Fruit fly (Drosophila melanogaster) whole organism, prepupa: ENCODE measurements around the gene OdsH.

Source experiments
- Blimp-1 ChIP-seq: fragments of 200-800 bp; sonication (Bioruptor generic); optimal IDR thresholded peaks from 3 replicates; lab custom pipeline; 2017; ENCODE audit warnings: missing biosample characterization, missing genetic modification characterization, mild to moderate bottlenecking, moderate library complexity, missing genetic modification reagents
- CG10631 ChIP-seq: fragments of 200-800 bp; sonication (Bioruptor generic); optimal IDR thresholded peaks from 2 replicates; lab custom pipeline; 2016; ENCODE audit warnings: missing biosample characterization, missing genetic modification characterization
- CG10669 ChIP-seq: fragments of 200-800 bp; sonication (Bioruptor generic); optimal IDR thresholded peaks from 3 replicates; lab custom pipeline; 2018; ENCODE audit warnings: missing biosample characterization, mild to moderate bottlenecking, missing genetic modification characterization, moderate library complexity
- CG11294 ChIP-seq: fragments of 200-800 bp; sonication (Bioruptor generic); IDR thresholded peaks from 2 replicates; pipeline ENCODE4 v1.3.6; 2022; ENCODE audit warnings: missing biosample characterization, missing genetic modification characterization
- CG11762 ChIP-seq: fragments of 200-800 bp; sonication (Bioruptor generic); optimal IDR thresholded peaks from 3 replicates; lab custom pipeline; 2016; ENCODE audit warnings: missing biosample characterization, missing genetic modification characterization; ENCODE audit not compliant: insufficient read depth
- CG15336 ChIP-seq: fragments of 200-800 bp; sonication (Bioruptor generic); IDR thresholded peaks from 2 replicates; pipeline ENCODE4 v1.3.6; 2022; ENCODE audit warnings: missing biosample characterization, missing genetic modification characterization
- CG1621 ChIP-seq: fragments of 200-800 bp; sonication (Bioruptor generic); optimal IDR thresholded peaks from 3 replicates; lab custom pipeline; 2018; ENCODE audit warnings: missing biosample characterization, mild to moderate bottlenecking, missing genetic modification characterization
- CG3032 ChIP-seq: fragments of 200-800 bp; optimal IDR thresholded peaks from 2 replicates; lab custom pipeline; 2019; ENCODE audit warnings: missing biosample characterization, mild to moderate bottlenecking, missing genetic modification characterization, moderate library complexity
- CG31627 ChIP-seq: fragments of 200-800 bp; sonication (Bioruptor generic); optimal IDR thresholded peaks from 3 replicates; lab custom pipeline; 2016; ENCODE audit warnings: missing biosample characterization, missing genetic modification characterization
- CG3919 ChIP-seq: fragments of 200-800 bp; sonication (Bioruptor generic); optimal IDR thresholded peaks from 3 replicates; lab custom pipeline; 2016; ENCODE audit warnings: missing biosample characterization, missing genetic modification characterization
- CG4318 ChIP-seq: fragments of 200-800 bp; sonication (Bioruptor generic); optimal IDR thresholded peaks from 3 replicates; lab custom pipeline; 2017; ENCODE audit warnings: missing biosample characterization, mild to moderate bottlenecking, missing genetic modification characterization
- CG6163 ChIP-seq: fragments of 200-800 bp; sonication (Bioruptor generic); IDR thresholded peaks from 3 replicates; pipeline ENCODE4 v1.3.6; 2022; ENCODE audit warnings: missing biosample characterization, missing genetic modification characterization
- CG6276 ChIP-seq: fragments of 200-800 bp; sonication (Bioruptor generic); optimal IDR thresholded peaks from 2 replicates; lab custom pipeline; 2017; ENCODE audit warnings: missing biosample characterization, mild to moderate bottlenecking, missing genetic modification characterization
- CG6792 ChIP-seq: fragments of 200-800 bp; sonication (Bioruptor generic); optimal IDR thresholded peaks from 3 replicates; lab custom pipeline; 2016; ENCODE audit warnings: missing biosample characterization, missing genetic modification characterization
- CG6808 ChIP-seq: fragments of 200-800 bp; sonication (Bioruptor generic); optimal IDR thresholded peaks from 3 replicates; lab custom pipeline; 2017; ENCODE audit warnings: missing biosample characterization, missing genetic modification characterization, mild to moderate bottlenecking, moderate library complexity, missing genetic modification reagents
- CG6854 ChIP-seq: fragments of 200-800 bp; sonication (Bioruptor generic); optimal IDR thresholded peaks from 2 replicates; lab custom pipeline; 2017; ENCODE audit warnings: missing biosample characterization, mild to moderate bottlenecking, missing genetic modification characterization
- CG7368 ChIP-seq: fragments of 200-800 bp; sonication (Bioruptor generic); optimal IDR thresholded peaks from 3 replicates; lab custom pipeline; 2016; ENCODE audit warnings: missing biosample characterization, missing genetic modification characterization
- CG8119 ChIP-seq: fragments of 200-800 bp; sonication (Bioruptor generic); IDR thresholded peaks from 3 replicates; pipeline ENCODE4 v1.3.6; 2022; ENCODE audit warnings: missing biosample characterization, missing genetic modification characterization
- CG8319 ChIP-seq: fragments of 200-800 bp; sonication (Bioruptor generic); optimal IDR thresholded peaks from 3 replicates; lab custom pipeline; 2016; ENCODE audit warnings: missing biosample characterization, missing genetic modification characterization
- CG8632 ChIP-seq: fragments of 200-800 bp; sonication (Bioruptor generic); optimal IDR thresholded peaks from 3 replicates; lab custom pipeline; 2016; ENCODE audit warnings: missing biosample characterization, missing genetic modification characterization
- Eip78C ChIP-seq: fragments of 200-800 bp; sonication (Bioruptor generic); peaks from one replicate; lab custom pipeline; 2016; ENCODE audit warnings: missing biosample characterization, missing genetic modification characterization
- Eip93F ChIP-seq: fragments of 200-800 bp; sonication (Bioruptor generic); optimal IDR thresholded peaks from 2 replicates; lab custom pipeline; 2016; ENCODE audit warnings: missing biosample characterization, mild to moderate bottlenecking, missing genetic modification characterization
- Ets21C ChIP-seq: fragments of 200-800 bp; sonication (Bioruptor generic); optimal IDR thresholded peaks from 3 replicates; lab custom pipeline; 2016; ENCODE audit warnings: missing biosample characterization, missing genetic modification characterization
- Gug ChIP-seq: fragments of 200-800 bp; sonication (Bioruptor generic); IDR thresholded peaks from 2 replicates; pipeline ENCODE4 v1.3.6; 2022; ENCODE audit warnings: missing biosample characterization, missing genetic modification characterization
- Hr39 ChIP-seq: fragments of 200-800 bp; sonication (Bioruptor generic); optimal IDR thresholded peaks from 2 replicates; lab custom pipeline; 2016; ENCODE audit warnings: missing biosample characterization, missing genetic modification characterization
- Met ChIP-seq: fragments of 200-800 bp; sonication (Bioruptor generic); optimal IDR thresholded peaks from 3 replicates; lab custom pipeline; 2016; ENCODE audit warnings: missing biosample characterization, missing genetic modification characterization
- OdsH ChIP-seq: fragments of 200-800 bp; sonication (Bioruptor generic); optimal IDR thresholded peaks from 3 replicates; lab custom pipeline; 2016; ENCODE audit warnings: missing biosample characterization, missing genetic modification characterization
- Smox ChIP-seq: fragments of 200-800 bp; sonication (Bioruptor generic); optimal IDR thresholded peaks from 3 replicates; lab custom pipeline; 2016; ENCODE audit warnings: missing biosample characterization, missing genetic modification characterization
- Sox15 ChIP-seq: fragments of 200-800 bp; sonication (Bioruptor generic); optimal IDR thresholded peaks from 3 replicates; lab custom pipeline; 2016; ENCODE audit warnings: missing biosample characterization, missing genetic modification characterization
- achi ChIP-seq: fragments of 200-800 bp; sonication (Bioruptor generic); optimal IDR thresholded peaks from 3 replicates; lab custom pipeline; 2016; ENCODE audit warnings: missing biosample characterization, missing genetic modification characterization
- acj6 ChIP-seq: fragments of 200-800 bp; sonication (Bioruptor generic); optimal IDR thresholded peaks from 3 replicates; lab custom pipeline; 2016; ENCODE audit warnings: missing biosample characterization, missing genetic modification characterization
- cyc ChIP-seq: fragments of 200-800 bp; sonication (Bioruptor generic); optimal IDR thresholded peaks from 3 replicates; lab custom pipeline; 2016; ENCODE audit warnings: missing biosample characterization, missing genetic modification characterization
- dac ChIP-seq: fragments of 200-800 bp; sonication (Bioruptor generic); optimal IDR thresholded peaks from 2 replicates; lab custom pipeline; 2017; ENCODE audit warnings: missing biosample characterization, mild to moderate bottlenecking, missing genetic modification characterization
- dsx ChIP-seq: fragments of 200-800 bp; optimal IDR thresholded peaks from 3 replicates; lab custom pipeline; 2019; ENCODE audit warnings: missing biosample characterization, mild to moderate bottlenecking, missing genetic modification characterization, moderate library complexity; ENCODE audit not compliant: poor library complexity, severe bottlenecking
- eg ChIP-seq: fragments of 200-800 bp; sonication (Bioruptor generic); IDR thresholded peaks from 3 replicates; pipeline ENCODE4 v1.3.6; 2022; ENCODE audit warnings: missing biosample characterization, missing genetic modification characterization
- esn ChIP-seq: fragments of 200-800 bp; sonication (Bioruptor generic); optimal IDR thresholded peaks from 2 replicates; lab custom pipeline; 2016; ENCODE audit warnings: missing biosample characterization, mild to moderate bottlenecking, missing genetic modification characterization, moderate library complexity
- fd59A ChIP-seq: fragments of 200-800 bp; sonication (Bioruptor generic); optimal IDR thresholded peaks from 2 replicates; lab custom pipeline; 2017; ENCODE audit warnings: missing biosample characterization, mild to moderate bottlenecking, missing genetic modification characterization, missing genetic modification reagents
- fd85E ChIP-seq: fragments of 200-800 bp; sonication (Bioruptor generic); optimal IDR thresholded peaks from 3 replicates; lab custom pipeline; 2016; ENCODE audit warnings: missing biosample characterization, missing genetic modification characterization
- fkh ChIP-seq: fragments of 200-800 bp; sonication (Bioruptor generic); optimal IDR thresholded peaks from 3 replicates; lab custom pipeline; 2017; ENCODE audit warnings: missing biosample characterization, mild to moderate bottlenecking, missing genetic modification characterization, moderate library complexity
- lz ChIP-seq: fragments of 200-800 bp; sonication (Bioruptor generic); optimal IDR thresholded peaks from 3 replicates; lab custom pipeline; 2016; ENCODE audit warnings: missing biosample characterization, missing genetic modification characterization
- net ChIP-seq: fragments of 200-800 bp; sonication (Bioruptor generic); optimal IDR thresholded peaks from 3 replicates; lab custom pipeline; 2016; ENCODE audit warnings: missing biosample characterization, missing genetic modification characterization
- salr ChIP-seq, 2 experiments: fragments of 200-800 bp; sonication (Bioruptor generic); optimal IDR thresholded peaks; 3 replicates each; lab custom pipeline; 2016 to 2018; ENCODE audit warnings: missing biosample characterization in 2 of 2, missing genetic modification characterization in 2 of 2, mild to moderate bottlenecking in 1 of 2
- spab ChIP-seq: fragments of 200-800 bp; sonication (Bioruptor generic); optimal IDR thresholded peaks from 2 replicates; lab custom pipeline; 2017; ENCODE audit warnings: missing biosample characterization, mild to moderate bottlenecking, missing genetic modification characterization, missing genetic modification reagents
- ss ChIP-seq, 2 experiments: fragments of 200-800 bp; sonication (Bioruptor generic); optimal IDR thresholded peaks; 2 replicates in 1 of 2; 3 replicates in 1 of 2; lab custom pipeline; 2017 to 2018; ENCODE audit warnings: mild to moderate bottlenecking in 2 of 2, missing biosample characterization in 2 of 2, missing genetic modification characterization in 2 of 2, moderate library complexity in 1 of 2
- svp ChIP-seq: fragments of 200-800 bp; sonication (Bioruptor generic); peaks from one replicate; lab custom pipeline; 2016; ENCODE audit warnings: missing biosample characterization, missing genetic modification characterization
- topi ChIP-seq: fragments of 200-800 bp; sonication (Bioruptor generic); optimal IDR thresholded peaks from 3 replicates; lab custom pipeline; 2016; ENCODE audit warnings: missing biosample characterization, missing genetic modification characterization
- vri ChIP-seq: fragments of 200-800 bp; sonication (Bioruptor generic); optimal IDR thresholded peaks from 3 replicates; lab custom pipeline; 2016; ENCODE audit warnings: missing biosample characterization, mild to moderate bottlenecking, missing genetic modification characterization

Gene OdsH

dm6 chrX:17755158-17755557 is 35.7 kb upstream of the OdsH start (continued):
- no peak for TF ChIP-seq CG8632 (GFP tag; lab: Kevin White, UChicago)
- peak; percentile 50 for TF ChIP-seq esn
- no peak for TF ChIP-seq achi (GFP tag; lab: Kevin White, UChicago)
- peak; percentile 38 for TF ChIP-seq topi (GFP tag; lab: Kevin White, UChicago)
- TF ChIP-seq Eip78C (GFP tag; lab: Kevin White, UChicago): peak; percentile 64
- no peak for TF ChIP-seq vri
- TF ChIP-seq CG6163: no peak
- no peak for TF ChIP-seq CG11762 (GFP tag; lab: Kevin White, UChicago)
- no peak for TF ChIP-seq acj6 (GFP tag; lab: Kevin White, UChicago)
- TF ChIP-seq svp (GFP tag; lab: Kevin White, UChicago): peak; percentile 53
- TF ChIP-seq CG15336: no peak
- peak; percentile 8 for TF ChIP-seq lz (GFP tag; lab: Kevin White, UChicago)
- peak; percentile 53 for TF ChIP-seq Met (GFP tag; lab: Kevin White, UChicago)
- TF ChIP-seq fkh (GFP tag; lab: Kevin White, UChicago): no peak
- no peak for TF ChIP-seq CG1621
- peak; percentile 56 for TF ChIP-seq CG6808
- peak; percentile 14 for TF ChIP-seq Hr39
- no peak for TF ChIP-seq Sox15 (GFP tag; lab: Kevin White, UChicago)
- TF ChIP-seq dsx (GFP tag; lab: Kevin White, UChicago): no peak
- TF ChIP-seq CG3032 (tag; lab: Kevin White, UChicago): peak; percentile 38
- TF ChIP-seq spab: peak; percentile 49
- TF ChIP-seq Gug (GFP tag; lab: Robert Waterston, UW): no peak
- TF ChIP-seq dac (GFP tag; lab: Kevin White, UChicago): no peak
- no peak for TF ChIP-seq eg (GFP tag; lab: Robert Waterston, UW)
- no peak for TF ChIP-seq CG8119 (GFP tag; lab: Robert Waterston, UW)
- TF ChIP-seq, all 60 proteins: peak for 19

- TF ChIP-seq Gug (GFP tag; lab: Robert Waterston, UW): no peak
- TF ChIP-seq cyc (GFP tag; lab: Kevin White, UChicago): no peak
- TF ChIP-seq CG3032 (tag; lab: Kevin White, UChicago): no peak
- no peak for TF ChIP-seq CG31627 (GFP tag; lab: Kevin White, UChicago)
- no peak for TF ChIP-seq CG6792 (GFP tag; lab: Kevin White, UChicago)
- TF ChIP-seq CG10669 (GFP tag; lab: Kevin White, UChicago): no peak
- no peak for TF ChIP-seq CG10631 (GFP tag; lab: Kevin White, UChicago)
- TF ChIP-seq CG4318 (GFP tag; lab: Kevin White, UChicago): no peak
- no peak for TF ChIP-seq OdsH (GFP tag; lab: Kevin White, UChicago)
- TF ChIP-seq Smox (GFP tag; lab: Kevin White, UChicago): no peak
- no peak for TF ChIP-seq Eip78C (GFP tag; lab: Kevin White, UChicago)
- TF ChIP-seq CG6276 (GFP tag; lab: Kevin White, UChicago): no peak
- TF ChIP-seq Met (GFP tag; lab: Kevin White, UChicago): no peak
- no peak for TF ChIP-seq CG11294 (GFP tag; lab: Robert Waterston, UW)
- TF ChIP-seq acj6 (GFP tag; lab: Kevin White, UChicago): no peak
- no peak for TF ChIP-seq net (GFP tag; lab: Kevin White, UChicago)
- TF ChIP-seq CG6163: no peak
- TF ChIP-seq, all 60 proteins: peak for 0
Observed at dm6 chrX:17756845-17757244, 34.0 kb upstream of the OdsH start.

- TF ChIP-seq CG6854 (peak; percentile 34), CG8319 (GFP tag; lab: Kevin White, UChicago) (no peak), svp (GFP tag; lab: Kevin White, UChicago) (peak; percentile 86), esn (peak; percentile 79), Sox15 (GFP tag; lab: Kevin White, UChicago) (peak; percentile 10), CG3919 (GFP tag; lab: Kevin White, UChicago) (peak; percentile 44), Ets21C (GFP tag; lab: Kevin White, UChicago) (peak; percentile 60), CG6163 (peak; percentile 46; the same call in 1 of the 3 replicates), ss (GFP tag; optimal IDR thresholded peaks at IDR 0.05; lab: Kevin White, UChicago) (peak in 1 of 2 experiments; percentile 35), topi (GFP tag; lab: Kevin White, UChicago) (peak; percentile 77), Eip78C (GFP tag; lab: Kevin White, UChicago) (peak; percentile 79), CG6808 (peak; percentile 51), CG1621 (peak; percentile 8), fd85E (no peak), CG7368 (GFP tag; lab: Kevin White, UChicago) (no peak), Eip93F (peak; percentile 4), salr (GFP tag; optimal IDR thresholded peaks at IDR 0.05; lab: Kevin White, UChicago) (peak in 1 of 2 experiments; percentile 19), fd59A (peak; percentile 58), CG4318 (GFP tag; lab: Kevin White, UChicago) (no peak), Blimp-1 (GFP tag; lab: Kevin White, UChicago) (no peak), OdsH (GFP tag; lab: Kevin White, UChicago) (peak; percentile 79), CG8632 (GFP tag; lab: Kevin White, UChicago) (peak; percentile 41), Met (GFP tag; lab: Kevin White, UChicago) (peak; percentile 75)
Observed at dm6 chrX:17760522-17760921, 30.3 kb upstream of the OdsH start.
